Fruit fly (Drosophila melanogaster): ENCODE data around the gene 14-3-3epsilon.

Gene 14-3-3epsilon

DNA sequence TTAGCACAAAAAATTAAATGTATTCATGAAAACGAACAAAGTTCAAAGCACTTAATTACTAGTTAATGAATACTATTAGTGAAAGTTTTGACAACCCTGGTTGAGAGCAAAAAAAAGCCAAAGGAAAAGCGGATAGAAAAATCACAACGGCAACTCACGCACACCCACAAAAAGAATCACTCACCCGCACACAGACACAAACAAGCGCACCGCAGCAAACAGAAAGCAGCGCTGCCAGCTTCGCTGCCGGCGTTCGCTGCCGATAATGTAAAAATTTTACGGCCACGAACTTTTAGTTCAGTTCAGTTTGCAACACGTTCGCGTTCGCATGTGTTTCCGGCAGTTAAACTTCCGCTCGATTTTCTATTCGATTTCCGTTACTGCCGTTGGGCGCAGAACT lies 25.2 kb downstream of the 14-3-3epsilon start, which contains the start of gene CG18599:
Gene CG18599, plus strand, starts transcription at position 301 of the 400 bp plus-strand sequence.
- TF ChIP-seq Dll (optimal IDR thresholded peaks at IDR 0.05) (no peak), EcR (GFP tag; optimal IDR thresholded peaks at IDR 0.05) (no peak), psq (optimal IDR thresholded peaks at IDR 0.05) (no peak), pan (optimal IDR thresholded peaks at IDR 0.05) (no peak), usp (GFP tag; optimal IDR thresholded peaks at IDR 0.05) (no peak), CG8478 (optimal IDR thresholded peaks at IDR 0.05) (no peak)

dm6 chr3R:18269744-18270348 lies 27.5 kb downstream of the 14-3-3epsilon start:
- TF ChIP-seq CG8478 (optimal IDR thresholded peaks at IDR 0.05): no peak
- no peak for TF ChIP-seq psq (optimal IDR thresholded peaks at IDR 0.05)
- TF ChIP-seq Dll (optimal IDR thresholded peaks at IDR 0.05): no peak
- TF ChIP-seq usp (GFP tag; optimal IDR thresholded peaks at IDR 0.05): no peak
- TF ChIP-seq EcR (GFP tag; optimal IDR thresholded peaks at IDR 0.05): no peak
- no peak for TF ChIP-seq pan (optimal IDR thresholded peaks at IDR 0.05)

DNA sequence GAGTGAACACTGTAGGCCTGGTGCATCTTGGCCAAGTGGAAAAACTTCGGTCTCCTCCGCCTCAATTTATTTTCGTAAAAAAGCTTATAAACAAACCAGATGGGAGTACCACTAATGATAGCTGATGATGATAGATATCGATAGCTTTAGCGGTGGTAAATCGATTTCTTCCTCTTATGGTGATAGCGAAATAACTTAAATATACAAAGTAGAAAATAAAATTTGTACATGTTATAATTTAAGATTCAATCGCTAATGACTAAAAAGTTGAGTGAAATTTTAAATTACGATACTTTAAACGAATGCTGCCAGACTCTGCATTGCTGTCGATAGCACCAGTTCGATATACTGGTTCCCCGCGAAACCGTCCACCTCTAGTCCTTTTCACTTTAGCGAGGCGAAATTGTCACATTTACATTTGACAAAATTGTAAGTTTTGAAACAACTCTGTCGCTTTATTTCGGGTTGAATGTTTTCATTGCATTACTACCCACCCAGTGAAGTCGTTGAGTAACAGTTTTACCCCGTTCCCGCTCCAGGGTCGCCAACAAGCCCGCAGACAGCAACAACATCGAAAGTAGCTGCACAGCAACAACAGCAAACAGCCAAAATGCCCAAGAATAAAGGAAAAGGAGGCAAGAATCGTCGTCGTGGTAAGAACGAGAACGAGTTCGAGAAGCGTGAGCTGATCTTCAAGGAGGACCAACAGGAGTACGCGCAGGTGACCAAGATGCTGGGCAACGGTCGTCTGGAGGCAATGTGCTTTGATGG lies 32.2 kb downstream of the 14-3-3epsilon start, which contains the start of the genes Vps39 and eIF1A:
Gene Vps39, minus strand, starts transcription at position 119 of the 771 bp plus-strand sequence.
Gene eIF1A, plus strand, starts transcription at position 338 of the 771 bp plus-strand sequence.
- no peak for TF ChIP-seq Dll (optimal IDR thresholded peaks at IDR 0.05)
- TF ChIP-seq pan (optimal IDR thresholded peaks at IDR 0.05): no peak
- TF ChIP-seq psq (optimal IDR thresholded peaks at IDR 0.05): no peak
- TF ChIP-seq CG8478 (optimal IDR thresholded peaks at IDR 0.05): no peak
- no peak for TF ChIP-seq usp (GFP tag; optimal IDR thresholded peaks at IDR 0.05)
- no peak for TF ChIP-seq EcR (GFP tag; optimal IDR thresholded peaks at IDR 0.05)

DNA sequence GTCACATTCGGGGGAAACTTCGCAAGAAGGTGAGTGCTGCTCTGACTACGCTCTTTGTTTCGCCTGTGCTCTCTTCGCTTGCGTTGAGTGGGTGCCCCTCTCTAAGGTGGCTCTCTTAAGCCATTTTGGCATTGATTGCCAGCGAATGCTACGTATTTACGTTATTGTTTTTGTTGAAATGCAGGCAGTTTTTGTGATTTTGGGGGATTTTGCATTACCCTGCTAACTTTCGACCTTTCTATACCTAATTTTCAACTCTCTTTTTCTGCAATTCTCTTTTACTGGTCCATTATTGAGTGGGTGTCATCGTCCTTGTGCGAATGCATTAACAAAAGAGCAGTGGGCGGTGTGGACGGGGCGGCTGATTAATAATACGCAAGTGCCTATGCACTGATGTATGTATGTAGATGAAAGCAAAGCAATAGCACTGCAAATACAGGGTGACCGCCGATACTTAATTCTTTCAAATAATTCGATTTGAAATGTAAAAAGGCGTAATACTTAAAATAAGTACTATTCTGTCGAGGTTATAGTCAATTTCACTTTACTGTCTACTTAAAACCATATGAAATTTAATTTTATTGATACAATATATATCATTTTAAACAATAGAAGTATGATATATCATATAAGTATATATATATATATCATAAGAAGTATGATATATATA lies 32.9 kb downstream of the 14-3-3epsilon start:
- no peak for TF ChIP-seq psq (optimal IDR thresholded peaks at IDR 0.05)

- no peak for TF ChIP-seq EcR (GFP tag; optimal IDR thresholded peaks at IDR 0.05)
- TF ChIP-seq Dll (optimal IDR thresholded peaks at IDR 0.05): no peak
- TF ChIP-seq psq (optimal IDR thresholded peaks at IDR 0.05): no peak
- no peak for TF ChIP-seq usp (GFP tag; optimal IDR thresholded peaks at IDR 0.05)
- no peak for TF ChIP-seq CG8478 (optimal IDR thresholded peaks at IDR 0.05)
- TF ChIP-seq pan (optimal IDR thresholded peaks at IDR 0.05): no peak
Observed at dm6 chr3R:18276688-18277087, 34.4 kb downstream of the 14-3-3epsilon start.

DNA sequence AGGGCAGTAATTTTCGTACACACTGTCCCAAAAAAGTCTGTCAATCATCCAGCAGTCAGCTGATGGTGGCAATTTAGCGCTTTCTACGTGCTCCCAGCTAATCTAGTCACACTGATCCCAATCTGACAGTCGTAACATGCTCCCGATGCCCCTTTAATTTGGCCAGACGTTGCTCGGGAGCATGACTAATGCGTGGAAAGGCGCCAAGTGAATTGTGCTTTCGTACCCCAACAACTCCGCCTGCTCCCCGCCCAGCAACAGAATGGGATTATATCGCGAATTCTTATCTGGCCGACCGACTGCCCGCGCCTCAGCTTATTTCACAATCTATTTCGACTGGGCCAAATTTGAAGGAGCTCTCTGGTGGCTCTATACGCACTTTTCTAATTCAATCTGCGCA lies 35.1 kb downstream of the 14-3-3epsilon start:
- TF ChIP-seq CG8478 (optimal IDR thresholded peaks at IDR 0.05) (no peak), psq (optimal IDR thresholded peaks at IDR 0.05) (no peak), usp (GFP tag; optimal IDR thresholded peaks at IDR 0.05) (no peak), pan (optimal IDR thresholded peaks at IDR 0.05) (no peak), Dll (optimal IDR thresholded peaks at IDR 0.05) (no peak), EcR (GFP tag; optimal IDR thresholded peaks at IDR 0.05) (no peak)

DNA sequence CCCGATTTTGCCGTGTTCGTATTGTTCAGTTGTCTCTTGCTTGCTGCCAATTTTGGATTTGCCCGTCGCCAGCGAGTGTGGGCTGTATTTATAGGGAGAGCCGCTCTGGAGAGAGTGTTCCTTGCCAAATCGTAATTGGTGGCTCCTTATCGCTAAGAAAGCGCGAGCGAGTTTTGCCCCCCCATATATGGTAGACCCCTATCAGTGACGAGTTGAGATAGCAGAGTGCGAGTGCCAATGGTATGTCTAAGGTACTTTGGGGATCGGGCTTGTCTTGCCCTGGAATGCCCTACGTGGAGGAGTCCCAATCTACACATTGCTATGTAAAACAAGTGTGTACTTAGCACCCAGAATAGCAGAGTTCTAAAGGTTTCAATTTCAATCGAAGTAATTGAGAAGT lies 37.2 kb downstream of the 14-3-3epsilon start, which contains the start of gene CG7142:
Gene CG7142, minus strand, starts transcription at position 29 of the 400 bp plus-strand sequence.
- TF ChIP-seq Dll (optimal IDR thresholded peaks at IDR 0.05): no peak

DNA sequence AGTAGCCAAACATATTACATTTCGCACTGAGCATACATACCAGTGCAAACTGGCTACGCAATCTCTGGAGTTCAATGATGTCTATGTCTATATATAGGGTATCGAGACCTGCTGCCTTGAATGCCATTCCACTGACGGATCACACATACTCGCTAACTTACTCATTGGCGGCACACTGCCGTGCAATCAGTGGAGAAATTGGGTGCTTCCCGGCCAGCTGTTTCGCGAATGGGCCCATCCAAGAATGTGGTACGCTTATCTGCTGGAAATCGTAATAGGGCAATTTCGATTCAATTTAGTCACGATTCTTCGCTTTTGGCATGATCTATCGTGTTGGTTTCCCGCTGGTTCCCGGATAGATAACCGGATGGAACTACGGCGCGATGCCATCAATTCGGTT lies 37.8 kb downstream of the 14-3-3epsilon start:
- TF ChIP-seq pan (optimal IDR thresholded peaks at IDR 0.05) (no peak), psq (optimal IDR thresholded peaks at IDR 0.05) (no peak), usp (GFP tag; optimal IDR thresholded peaks at IDR 0.05) (no peak), CG8478 (optimal IDR thresholded peaks at IDR 0.05) (no peak), EcR (GFP tag; optimal IDR thresholded peaks at IDR 0.05) (no peak), Dll (optimal IDR thresholded peaks at IDR 0.05) (no peak)

DNA sequence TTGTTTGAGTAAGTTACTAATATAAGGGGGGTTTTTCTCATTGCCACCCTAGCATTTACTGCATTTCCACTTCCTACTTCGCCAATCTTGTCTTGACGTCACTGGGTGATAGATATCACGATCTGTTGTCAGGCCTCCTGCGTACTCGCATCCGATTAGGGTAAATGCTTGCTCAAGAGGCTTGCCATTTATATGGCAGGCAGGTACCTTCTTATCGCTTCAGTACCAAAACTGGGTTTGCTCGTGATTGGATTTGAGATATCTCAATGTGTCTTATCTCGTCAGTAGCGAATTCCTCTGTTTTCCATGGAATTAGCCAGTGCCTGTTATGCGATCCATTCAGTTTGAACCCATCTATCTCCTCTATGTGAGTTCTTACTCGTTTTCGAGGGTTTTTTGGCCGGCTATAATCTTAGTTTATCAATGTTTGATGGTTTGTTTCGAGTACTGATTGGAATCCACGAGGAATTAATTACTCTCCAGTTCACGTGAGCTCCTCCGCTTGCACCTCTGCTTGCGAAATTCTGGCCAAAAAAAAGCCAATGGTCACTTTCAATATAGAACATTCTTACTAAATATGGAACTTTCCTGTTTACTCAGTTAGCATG lies 38.6 kb downstream of the 14-3-3epsilon start:
- no peak for TF ChIP-seq EcR (GFP tag; optimal IDR thresholded peaks at IDR 0.05)
- TF ChIP-seq pan (optimal IDR thresholded peaks at IDR 0.05): no peak
- TF ChIP-seq usp (GFP tag; optimal IDR thresholded peaks at IDR 0.05): no peak
- no peak for TF ChIP-seq Dll (optimal IDR thresholded peaks at IDR 0.05)
- TF ChIP-seq psq (optimal IDR thresholded peaks at IDR 0.05): no peak
- TF ChIP-seq CG8478 (optimal IDR thresholded peaks at IDR 0.05): no peak

dm6 chr3R:18283441-18283840 lies 41.1 kb downstream of the 14-3-3epsilon start, which contains the start of the genes CG14312 and CG8064:
Gene CG14312, minus strand, starts transcription at chr3R:18283528.
Gene CG8064, plus strand, starts transcription at chr3R:18283660.
- TF ChIP-seq CG8478 (optimal IDR thresholded peaks at IDR 0.05) (no peak), Dll (optimal IDR thresholded peaks at IDR 0.05) (no peak), usp (GFP tag; optimal IDR thresholded peaks at IDR 0.05) (no peak), psq (optimal IDR thresholded peaks at IDR 0.05) (no peak), pan (optimal IDR thresholded peaks at IDR 0.05) (no peak), EcR (GFP tag; optimal IDR thresholded peaks at IDR 0.05) (no peak)

- no peak for TF ChIP-seq pan (optimal IDR thresholded peaks at IDR 0.05)
- no peak for TF ChIP-seq psq (optimal IDR thresholded peaks at IDR 0.05)
- no peak for TF ChIP-seq EcR (GFP tag; optimal IDR thresholded peaks at IDR 0.05)
- TF ChIP-seq Dll (optimal IDR thresholded peaks at IDR 0.05): no peak
- no peak for TF ChIP-seq usp (GFP tag; optimal IDR thresholded peaks at IDR 0.05)
- no peak for TF ChIP-seq CG8478 (optimal IDR thresholded peaks at IDR 0.05)
Observed at dm6 chr3R:18288677-18289076, 46.3 kb downstream of the 14-3-3epsilon start, which contains the start of gene CG7131. Gene CG7131, minus strand, starts transcription at chr3R:18288777.
